Worm (Caenorhabditis elegans) whole organism, L4/young adult: ENCODE data around the gene T22D1.3.
A peak's percentile ranks its signal among the peaks of the same experiment; 100 is the strongest.

ENCODE experiments used
- W03F9.2 ChIP-seq: fragments of 150-350 bp; optimal IDR thresholded peaks from 2 replicates; lab custom pipeline; 2014; ENCODE audit warnings: missing biosample characterization, missing genetic modification characterization
- dao-5 ChIP-seq: sonication (generic microtip); optimal IDR thresholded peaks from 2 replicates; lab custom pipeline; 2016; ENCODE audit warnings: missing genotype, missing genetic modification characterization, moderate library complexity, missing compliant biosample characterization
- him-1 ChIP-seq: sonication (generic microtip); optimal IDR thresholded peaks from 2 replicates; lab custom pipeline; 2016; ENCODE audit warnings: missing genotype, missing genetic modification reagents, missing genetic modification characterization, missing compliant biosample characterization

T22D1.3 gene

ce11 chrIV:6957341-6957740 is 44.0 kb downstream of the T22D1.3 start, which contains the start of gene jnk-1:
jnk-1 (plus strand) TSS chrIV:6957641.
- no peak for TF ChIP-seq him-1 (tag; lab: Kevin White, UChicago)

DNA sequence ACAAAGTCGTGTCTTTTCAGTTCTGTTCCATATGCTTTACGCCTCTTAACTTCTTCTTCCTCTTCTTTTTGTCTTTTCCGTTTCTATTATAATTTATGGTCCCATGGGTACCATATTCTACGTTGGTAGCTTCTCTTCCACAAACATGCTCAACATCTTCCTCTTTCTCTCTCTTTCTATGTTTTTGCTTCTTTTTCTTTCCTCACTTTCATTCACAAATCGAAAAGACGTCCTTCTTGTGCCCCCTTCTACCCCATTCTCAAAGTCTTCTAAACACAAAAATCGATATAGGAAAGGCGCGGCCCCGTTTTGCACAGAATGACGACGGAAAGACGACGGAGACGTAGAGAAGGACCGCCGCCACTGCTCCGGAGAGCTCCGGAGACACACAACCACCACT is 45.4 kb downstream of the T22D1.3 start:
- TF ChIP-seq dao-5 (tag; lab: Kevin White, UChicago) = no peak
- TF ChIP-seq him-1 (tag; lab: Kevin White, UChicago) = peak; percentile 67
- no peak for TF ChIP-seq W03F9.2

ce11 chrIV:6959483-6959882 is 46.1 kb downstream of the T22D1.3 start:
- TF ChIP-seq him-1 (tag; lab: Kevin White, UChicago) (no peak), W03F9.2 (no peak), dao-5 (tag; lab: Kevin White, UChicago) (no peak)

- TF ChIP-seq W03F9.2 (no peak), dao-5 (tag; lab: Kevin White, UChicago) (no peak), him-1 (tag; lab: Kevin White, UChicago) (no peak)
These were observed 51.2 kb downstream of the T22D1.3 start, which contains the start of gene B0478.3 for ce11 chrIV:6964508-6964907. B0478.3 (minus strand) TSS chrIV:6964608.

DNA sequence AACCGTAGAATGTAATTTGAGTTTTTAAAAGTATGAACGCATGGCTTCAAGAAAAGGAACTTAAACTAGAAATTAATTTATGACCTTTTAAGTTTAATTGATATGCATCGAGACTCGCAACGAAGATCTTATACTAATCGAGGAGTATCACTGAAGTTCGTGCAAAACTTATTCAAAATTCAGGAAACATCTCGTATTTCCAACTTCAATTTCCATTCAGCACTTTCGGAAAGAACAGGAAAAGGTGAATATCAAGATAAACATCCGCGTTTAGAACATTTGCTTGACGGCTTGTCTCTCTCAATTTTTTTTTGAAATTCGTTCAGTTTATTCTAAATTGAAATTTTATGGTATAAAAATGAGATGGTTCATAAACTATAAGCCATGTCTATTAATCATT is 51.9 kb downstream of the T22D1.3 start, which contains the start of gene ZK381.2:
TSS of gene ZK381.2 (plus strand) at position 301 of the 400 bp plus-strand sequence.
- no peak for TF ChIP-seq dao-5 (tag; lab: Kevin White, UChicago)
- no peak for TF ChIP-seq him-1 (tag; lab: Kevin White, UChicago)
- no peak for TF ChIP-seq W03F9.2
